Fruit fly (Drosophila melanogaster) whole organism: ENCODE measurements around the gene TBC1D16.

ENCODE experiments used
- CG8478 ChIP-seq: fragments of >200 bp; optimal IDR thresholded peaks from 2 replicates; lab custom pipeline; 2018; ENCODE audit warnings: inconsistent platforms
- Dll ChIP-seq: fragments of >200 bp; optimal IDR thresholded peaks from 2 replicates; lab custom pipeline; 2017
- EcR ChIP-seq, 2 experiments: fragments of >200 bp; optimal IDR thresholded peaks; 2 replicates each; lab custom pipeline; 2017; ENCODE audit warnings: missing biosample characterization in 2 of 2, missing genetic modification characterization in 2 of 2, missing genetic modification reagents in 2 of 2
- pan ChIP-seq: fragments of >200 bp; optimal IDR thresholded peaks from 2 replicates; lab custom pipeline; 2017
- usp ChIP-seq: fragments of >200 bp; optimal IDR thresholded peaks from 2 replicates; lab custom pipeline; 2017; ENCODE audit warnings: missing biosample characterization, missing genetic modification characterization, mixed read lengths

dm6 chr2L:10468388-10468787, 32.9 kb upstream of the TBC1D16 start:
- TF ChIP-seq pan (lab: Kevin White, UChicago) (no peak), Dll (lab: Kevin White, UChicago) (no peak), usp (GFP tag; lab: Kevin White, UChicago) (no peak), CG8478 (lab: Kevin White, UChicago) (no peak), EcR (GFP tag; optimal IDR thresholded peaks at IDR 0.05; lab: Kevin White, UChicago) (no peak)
